Worm (Caenorhabditis elegans) whole organism, mixed stage, embryonic: Measurements from ENCODE around the gene dars-1.

Experiments used
- M03D4.4 ChIP-seq: sonication (generic microtip); optimal IDR thresholded peaks from 2 replicates; lab custom pipeline; 2017; ENCODE audit warnings: mild to moderate bottlenecking, missing genetic modification characterization, missing compliant biosample characterization
- bed-3 ChIP-seq: fragments of 200-800 bp; sonication (Bioruptor generic); optimal IDR thresholded peaks from 3 replicates; lab custom pipeline; 2018; ENCODE audit warnings: mild to moderate bottlenecking, missing genetic modification characterization, moderate library complexity, missing compliant biosample characterization
- blmp-1 ChIP-seq: fragments of 150-350 bp; optimal IDR thresholded peaks from 2 replicates; lab custom pipeline; 2014; ENCODE audit warnings: missing biosample characterization, missing genetic modification characterization
- ceh-39 ChIP-seq: fragments of 150-350 bp; optimal IDR thresholded peaks from 2 replicates; lab custom pipeline; 2014; ENCODE audit warnings: missing biosample characterization, missing genetic modification characterization
- ceh-43 ChIP-seq: fragments of 200-800 bp; sonication (Bioruptor generic); optimal IDR thresholded peaks from 2 replicates; lab custom pipeline; 2018; ENCODE audit warnings: mild to moderate bottlenecking, missing genetic modification characterization, moderate library complexity, missing compliant biosample characterization
- ceh-83 ChIP-seq: fragments of 200-800 bp; sonication (Bioruptor generic); optimal IDR thresholded peaks from 2 replicates; lab custom pipeline; 2018; ENCODE audit warnings: mild to moderate bottlenecking, missing genetic modification characterization, missing compliant biosample characterization
- ces-1 ChIP-seq: fragments of 150-350 bp; optimal IDR thresholded peaks from 2 replicates; lab custom pipeline; 2014; ENCODE audit warnings: missing biosample characterization, missing genetic modification reagents, missing genetic modification characterization
- cnd-1 ChIP-seq: fragments of 200-800 bp; sonication (Bioruptor generic); optimal IDR thresholded peaks from 2 replicates; lab custom pipeline; 2018; ENCODE audit warnings: mild to moderate bottlenecking, missing genetic modification characterization, missing compliant biosample characterization
- drap-1 ChIP-seq: fragments of 200-800 bp; sonication (Bioruptor generic); optimal IDR thresholded peaks from 3 replicates; lab custom pipeline; 2018; ENCODE audit warnings: mild to moderate bottlenecking, missing genetic modification characterization, missing compliant biosample characterization
- elt-1 ChIP-seq: sonication (generic microtip); optimal IDR thresholded peaks from 2 replicates; lab custom pipeline; 2017; ENCODE audit warnings: missing genetic modification characterization, mild to moderate bottlenecking, missing compliant biosample characterization, antibody characterized with exemption, moderate library complexity, borderline replicate concordance; ENCODE audit not compliant: insufficient read depth
- elt-3 ChIP-seq: fragments of 150-350 bp; optimal IDR thresholded peaks from 2 replicates; lab custom pipeline; 2014; ENCODE audit warnings: missing biosample characterization, missing genetic modification characterization
- flh-1 ChIP-seq: fragments of 200-800 bp; sonication (Bioruptor generic); optimal IDR thresholded peaks from 2 replicates; lab custom pipeline; 2018; ENCODE audit warnings: mild to moderate bottlenecking, missing genetic modification characterization, moderate library complexity, missing compliant biosample characterization
- ham-2 ChIP-seq: fragments of 200-800 bp; sonication (Bioruptor generic); optimal IDR thresholded peaks from 2 replicates; lab custom pipeline; 2018; ENCODE audit warnings: mild to moderate bottlenecking, missing genetic modification characterization, missing compliant biosample characterization
- hlh-1 ChIP-seq: fragments of 150-350 bp; optimal IDR thresholded peaks from 2 replicates; lab custom pipeline; 2014; ENCODE audit warnings: missing biosample characterization, missing genetic modification reagents, missing genetic modification characterization
- lin-13 ChIP-seq: fragments of 150-350 bp; optimal IDR thresholded peaks from 2 replicates; lab custom pipeline; 2014; ENCODE audit warnings: missing biosample characterization, missing genetic modification characterization
- lin-32 ChIP-seq: fragments of 200-800 bp; sonication (Bioruptor generic); optimal IDR thresholded peaks from 2 replicates; lab custom pipeline; 2018; ENCODE audit warnings: mild to moderate bottlenecking, missing genetic modification characterization, missing compliant biosample characterization
- lsy-2 ChIP-seq: fragments of 150-350 bp; optimal IDR thresholded peaks from 2 replicates; lab custom pipeline; 2014; ENCODE audit warnings: missing biosample characterization, missing genetic modification characterization
- mab-5 ChIP-seq: fragments of 150-350 bp; optimal IDR thresholded peaks from 2 replicates; lab custom pipeline; 2014; ENCODE audit warnings: missing biosample characterization, missing genetic modification characterization
- mep-1 ChIP-seq: fragments of 150-350 bp; optimal IDR thresholded peaks from 2 replicates; lab custom pipeline; 2017; ENCODE audit warnings: missing biosample characterization, missing genetic modification reagents, missing genetic modification characterization, inconsistent platforms
- mls-2 ChIP-seq: sonication (generic microtip); optimal IDR thresholded peaks from 2 replicates; lab custom pipeline; 2016; ENCODE audit warnings: mild to moderate bottlenecking, missing genetic modification characterization, moderate library complexity, missing compliant biosample characterization
- nhr-12 ChIP-seq: fragments of 150-350 bp; optimal IDR thresholded peaks from 2 replicates; lab custom pipeline; 2014; ENCODE audit warnings: missing biosample characterization, missing genetic modification characterization
- nhr-2 ChIP-seq: fragments of 150-350 bp; optimal IDR thresholded peaks from 2 replicates; lab custom pipeline; 2014; ENCODE audit warnings: missing biosample characterization, missing genetic modification characterization
- nhr-237 ChIP-seq: fragments of 150-350 bp; optimal IDR thresholded peaks from 2 replicates; lab custom pipeline; 2014; ENCODE audit warnings: missing biosample characterization, missing genetic modification characterization
- nhr-28 ChIP-seq: fragments of 150-350 bp; optimal IDR thresholded peaks from 2 replicates; lab custom pipeline; 2014; ENCODE audit warnings: missing biosample characterization, missing genetic modification characterization
- nhr-76 ChIP-seq: sonication (generic microtip); optimal IDR thresholded peaks from 2 replicates; lab custom pipeline; 2017; ENCODE audit warnings: missing biosample characterization, missing genetic modification characterization
- pha-4 ChIP-seq: fragments of 150-350 bp; optimal IDR thresholded peaks from 2 replicates; lab custom pipeline; 2018; ENCODE audit warnings: missing biosample characterization, missing genetic modification reagents, missing genetic modification characterization
- sem-2 ChIP-seq: fragments of 200-800 bp; sonication (Bioruptor generic); optimal IDR thresholded peaks from 2 replicates; lab custom pipeline; 2018; ENCODE audit warnings: mild to moderate bottlenecking, missing genetic modification characterization, missing compliant biosample characterization
- snpc-4 ChIP-seq: fragments of 150-350 bp; optimal IDR thresholded peaks from 2 replicates; lab custom pipeline; 2014; ENCODE audit warnings: missing biosample characterization, missing genetic modification characterization
- sptf-1 ChIP-seq: sonication (generic microtip); optimal IDR thresholded peaks from 2 replicates; lab custom pipeline; 2017; ENCODE audit warnings: mild to moderate bottlenecking, missing genetic modification characterization, moderate library complexity, missing compliant biosample characterization
- tbx-8 ChIP-seq: fragments of 200-800 bp; sonication (Bioruptor generic); optimal IDR thresholded peaks from 2 replicates; lab custom pipeline; 2018; ENCODE audit warnings: mild to moderate bottlenecking, missing genetic modification characterization, moderate library complexity, missing compliant biosample characterization
- unc-120 ChIP-seq: sonication (generic microtip); optimal IDR thresholded peaks from 2 replicates; lab custom pipeline; 2017; ENCODE audit warnings: missing genetic modification characterization, missing compliant biosample characterization; ENCODE audit not compliant: poor library complexity, severe bottlenecking
- unc-39 ChIP-seq: fragments of 150-350 bp; optimal IDR thresholded peaks from 2 replicates; lab custom pipeline; 2014; ENCODE audit warnings: missing biosample characterization, missing genetic modification characterization
- unc-62 ChIP-seq: fragments of 150-350 bp; optimal IDR thresholded peaks from 2 replicates; lab custom pipeline; 2014; ENCODE audit warnings: missing biosample characterization, missing genetic modification reagents, missing genetic modification characterization
- zip-8 ChIP-seq: fragments of 150-350 bp; optimal IDR thresholded peaks from 2 replicates; lab custom pipeline; 2014; ENCODE audit warnings: missing biosample characterization, missing genetic modification characterization
- ztf-11 ChIP-seq: fragments of 150-350 bp; optimal IDR thresholded peaks from 2 replicates; lab custom pipeline; 2014; ENCODE audit warnings: missing biosample characterization, missing genetic modification characterization

The dars-1 gene

DNA sequence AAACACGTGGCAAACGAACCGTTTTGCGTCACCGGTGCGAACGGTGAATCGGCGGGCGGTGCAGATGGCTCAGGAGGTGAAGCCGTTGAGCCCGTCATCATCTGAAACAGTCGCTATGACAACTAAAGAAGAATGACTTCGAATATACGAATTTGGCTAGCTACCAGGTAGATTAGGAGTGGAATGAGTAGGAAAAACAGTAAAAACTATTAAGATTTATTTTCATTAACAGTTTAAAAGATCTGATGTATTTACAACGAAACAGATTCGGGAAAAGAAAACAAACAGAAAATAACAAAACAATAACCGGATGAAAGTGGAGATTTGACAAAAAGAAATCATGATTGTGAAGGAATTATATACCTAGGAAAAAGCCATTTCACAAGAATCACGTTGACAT is 37.1 kb downstream of the dars-1 start, which contains the start of gene F54C8.7:
F54C8.7 (minus strand) TSS at position 101 of the 400 bp plus-strand sequence.
- no peak for TF ChIP-seq pha-4
- no peak for TF ChIP-seq unc-39 (tag; lab: Kevin White, UChicago)
- no peak for TF ChIP-seq ceh-83 (GFP tag; lab: Kevin White, UChicago)
- no peak for TF ChIP-seq nhr-28 (tag; lab: Kevin White, UChicago)
- no peak for TF ChIP-seq nhr-2 (tag; lab: Kevin White, UChicago)
- no peak for TF ChIP-seq nhr-237 (tag; lab: Kevin White, UChicago)
- no peak for TF ChIP-seq unc-120
- TF ChIP-seq mls-2 (tag; lab: Kevin White, UChicago), result no peak
- TF ChIP-seq sem-2 (GFP tag; lab: Kevin White, UChicago), result no peak
- TF ChIP-seq hlh-1, result no peak
- TF ChIP-seq, all 35 proteins: peak for 0

DNA sequence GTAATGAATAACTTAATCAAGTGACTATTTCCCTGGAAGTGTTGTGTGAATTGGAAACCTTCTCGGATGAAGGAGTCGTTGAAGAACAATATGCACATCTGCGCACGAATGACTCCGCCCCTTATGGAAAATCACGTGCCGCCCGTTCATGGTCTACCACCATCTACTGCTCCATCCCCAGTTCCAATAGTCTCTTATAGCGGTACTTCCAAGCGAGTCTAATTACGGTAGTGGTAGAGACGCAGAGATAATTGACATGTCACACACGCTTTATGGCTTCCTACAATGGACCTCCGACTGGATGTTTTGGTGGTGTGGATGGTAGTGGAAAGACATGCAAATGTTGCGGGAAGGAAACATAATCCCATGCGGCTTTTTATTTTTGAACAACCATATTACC is 40.1 kb downstream of the dars-1 start:
- TF ChIP-seq mep-1 (peak; percentile 11), ces-1 (GFP tag; lab: Kevin White, UChicago) (peak; percentile 72), nhr-76 (no peak), nhr-28 (tag; lab: Kevin White, UChicago) (no peak), unc-62 (GFP tag; lab: Kevin White, UChicago) (peak; percentile 22), mab-5 (tag; lab: Kevin White, UChicago) (no peak), snpc-4 (tag; lab: Kevin White, UChicago) (no peak), unc-39 (tag; lab: Kevin White, UChicago) (peak; percentile 16), lsy-2 (tag; lab: Kevin White, UChicago) (peak; percentile 63), hlh-1 (no peak), sptf-1 (peak; percentile 45), mls-2 (tag; lab: Kevin White, UChicago) (peak; percentile 83), lin-13 (tag; lab: Kevin White, UChicago) (no peak), sem-2 (GFP tag; lab: Kevin White, UChicago) (no peak), ceh-43 (GFP tag; lab: Kevin White, UChicago) (peak; percentile 67), flh-1 (GFP tag; lab: Kevin White, UChicago) (no peak), lin-32 (GFP tag; lab: Kevin White, UChicago) (peak; percentile 5), blmp-1 (tag; lab: Kevin White, UChicago) (no peak), ceh-39 (tag; lab: Kevin White, UChicago) (no peak), nhr-2 (tag; lab: Kevin White, UChicago) (peak; percentile 96), ztf-11 (tag; lab: Kevin White, UChicago) (peak; percentile 24), cnd-1 (tag; lab: Kevin White, UChicago) (peak; percentile 11), ham-2 (GFP tag; lab: Kevin White, UChicago) (peak; percentile 76), tbx-8 (no peak)

DNA sequence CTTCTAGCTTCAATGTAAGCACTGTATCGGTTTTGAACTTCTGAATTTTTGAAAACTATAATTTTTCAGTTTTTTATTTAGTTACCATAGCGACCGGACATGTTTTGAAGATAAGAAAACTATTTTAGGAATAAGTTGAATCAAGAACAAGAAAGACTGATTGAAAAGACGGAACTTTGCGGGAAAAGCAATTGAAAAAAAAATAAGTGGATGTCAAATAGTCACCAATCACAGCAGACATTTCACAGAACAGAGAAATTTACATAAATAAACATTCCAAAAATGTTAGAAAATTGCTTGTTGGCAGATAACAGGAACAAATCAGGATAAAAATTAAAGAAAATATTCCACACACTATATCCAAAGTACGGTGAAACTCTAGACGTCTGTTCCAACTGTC is 41.2 kb downstream of the dars-1 start, which contains the start of gene F54C8.6:
F54C8.6 (minus strand) TSS at position 101 of the 400 bp plus-strand sequence.
- TF ChIP-seq ces-1 (GFP tag; lab: Kevin White, UChicago) (no peak), ham-2 (GFP tag; lab: Kevin White, UChicago) (no peak), drap-1 (GFP tag; lab: Kevin White, UChicago) (no peak), blmp-1 (tag; lab: Kevin White, UChicago) (no peak), nhr-237 (tag; lab: Kevin White, UChicago) (no peak), nhr-2 (tag; lab: Kevin White, UChicago) (no peak), lsy-2 (tag; lab: Kevin White, UChicago) (no peak), nhr-28 (tag; lab: Kevin White, UChicago) (no peak), pha-4 (no peak), unc-39 (tag; lab: Kevin White, UChicago) (no peak), unc-62 (GFP tag; lab: Kevin White, UChicago) (no peak), sem-2 (GFP tag; lab: Kevin White, UChicago) (no peak), sptf-1 (no peak)

DNA sequence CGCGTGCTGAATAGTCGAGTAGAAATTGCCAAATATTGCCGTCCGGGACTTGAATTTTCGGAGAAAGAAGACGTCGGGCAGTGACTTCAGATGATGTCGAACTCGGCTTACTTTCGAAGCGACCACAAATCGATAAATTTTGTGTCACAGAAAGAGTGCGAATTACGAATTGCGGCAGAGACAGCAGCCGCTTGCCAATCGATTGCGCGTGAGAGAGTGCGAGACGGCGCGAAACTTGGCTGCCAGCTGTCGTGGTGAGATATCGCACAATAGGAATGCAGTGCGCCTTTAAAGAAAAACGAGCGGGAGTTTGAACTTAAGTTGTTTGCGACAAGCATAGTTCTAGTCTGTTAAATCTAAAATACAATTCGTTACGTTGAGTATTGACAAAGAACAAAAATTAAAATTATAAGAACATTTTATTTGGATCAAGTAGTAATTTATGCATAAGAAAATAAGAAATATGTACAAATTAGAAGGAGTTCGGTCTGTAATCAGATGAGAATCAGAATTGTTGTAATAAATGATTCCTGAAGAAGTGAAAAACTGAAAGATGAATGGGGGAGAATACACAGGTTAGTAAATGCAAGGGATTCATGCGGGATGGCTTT is 47.5 kb downstream of the dars-1 start, which contains the start of gene pir-2:
pir-2 (minus strand) TSS at position 218 of the 611 bp plus-strand sequence.
- TF ChIP-seq mep-1 (peak; percentile 88), mls-2 (tag; lab: Kevin White, UChicago) (peak; percentile 66), ztf-11 (tag; lab: Kevin White, UChicago) (peak; percentile 63), pha-4 (peak; percentile 83), elt-1 (tag; lab: Kevin White, UChicago) (no peak), bed-3 (GFP tag; lab: Kevin White, UChicago) (no peak), nhr-28 (tag; lab: Kevin White, UChicago) (no peak), lin-32 (GFP tag; lab: Kevin White, UChicago) (peak; percentile 83), nhr-237 (tag; lab: Kevin White, UChicago) (peak; percentile 65), ceh-43 (GFP tag; lab: Kevin White, UChicago) (no peak), unc-120 (peak; percentile 82), M03D4.4 (tag; lab: Kevin White, UChicago) (no peak), cnd-1 (tag; lab: Kevin White, UChicago) (peak; percentile 94), ces-1 (GFP tag; lab: Kevin White, UChicago) (peak; percentile 84), blmp-1 (tag; lab: Kevin White, UChicago) (no peak), nhr-76 (no peak), mab-5 (tag; lab: Kevin White, UChicago) (no peak), lsy-2 (tag; lab: Kevin White, UChicago) (peak; percentile 85), drap-1 (GFP tag; lab: Kevin White, UChicago) (peak; percentile 32), sptf-1 (peak; percentile 73), sem-2 (GFP tag; lab: Kevin White, UChicago) (no peak), snpc-4 (tag; lab: Kevin White, UChicago) (no peak), ceh-39 (tag; lab: Kevin White, UChicago) (peak; percentile 93), unc-39 (tag; lab: Kevin White, UChicago) (no peak), ceh-83 (GFP tag; lab: Kevin White, UChicago) (peak; percentile 66), unc-62 (GFP tag; lab: Kevin White, UChicago) (peak; percentile 74), lin-13 (tag; lab: Kevin White, UChicago) (peak; percentile 28), ham-2 (GFP tag; lab: Kevin White, UChicago) (peak; percentile 69), hlh-1 (peak; percentile 98), tbx-8 (no peak), nhr-12 (tag; lab: Kevin White, UChicago) (no peak), flh-1 (GFP tag; lab: Kevin White, UChicago) (no peak), elt-3 (tag; lab: Kevin White, UChicago) (peak; percentile 8), zip-8 (tag; lab: Kevin White, UChicago) (no peak), nhr-2 (tag; lab: Kevin White, UChicago) (peak; percentile 12)
- TF ChIP-seq, all 35 proteins: peak for 20
